Fruit fly (Drosophila melanogaster): ENCODE results near the gene Phf5a.
A peak's percentile ranks its signal among the peaks of the same experiment; 100 is the strongest.

Gene Phf5a

DNA sequence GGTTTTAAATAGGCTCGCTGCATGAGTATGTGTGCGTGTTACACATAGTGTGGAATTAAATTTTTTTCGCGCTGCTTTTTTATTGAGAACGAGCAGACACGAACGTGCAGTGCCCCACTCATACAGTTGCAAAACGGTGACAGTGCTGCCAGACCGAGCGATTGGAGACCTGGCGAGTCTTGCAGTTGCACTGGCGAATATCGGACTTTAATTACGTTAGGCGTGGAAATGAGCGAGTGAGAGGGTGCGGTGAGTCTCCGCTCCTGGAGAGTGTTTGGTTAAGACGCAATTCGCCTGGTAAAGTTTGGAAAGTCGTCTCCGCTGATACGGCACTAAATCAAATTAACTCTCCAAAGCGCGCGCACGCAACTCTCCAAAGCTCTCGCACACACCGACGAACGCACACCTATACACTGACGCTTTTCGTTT, 9.3 kb downstream of the Phf5a start (continued):
- TF ChIP-seq Pdp1 (GFP tag; optimal IDR thresholded peaks at IDR 0.05) (peak in 1 of 2 experiments; percentile 35), stc (GFP tag; IDR thresholded peaks at IDR 0.05) (no peak), kah (GFP tag; optimal IDR thresholded peaks at IDR 0.05) (no peak), otp (GFP tag; IDR thresholded peaks at IDR 0.05) (0 out of 3 replicates have a peak, but pooled peaks have one; percentile 36), Sin3A (optimal IDR thresholded peaks at IDR 0.05) (no peak), hkb (optimal IDR thresholded peaks at IDR 0.05) (peak; percentile 5), hkb (GFP tag; IDR thresholded peaks at IDR 0.05) (no peak), zfh2 (GFP tag; optimal IDR thresholded peaks at IDR 0.05) (no peak), CG34422 (GFP tag; IDR thresholded peaks at IDR 0.05) (peak; percentile 45; the same call in 1 of the 3 replicates), C15 (GFP tag; IDR thresholded peaks at IDR 0.05) (no peak), ken (GFP tag; IDR thresholded peaks at IDR 0.05) (no peak), sim (GFP tag; IDR thresholded peaks at IDR 0.05) (no peak), zf30C (GFP tag; optimal IDR thresholded peaks at IDR 0.05) (no peak), wek (GFP tag; optimal IDR thresholded peaks at IDR 0.05) (no peak), ewg (GFP tag; optimal IDR thresholded peaks at IDR 0.05) (no peak), nerfin-2 (GFP tag; IDR thresholded peaks at IDR 0.05; ENCODE audit: partially characterized antibody) (no peak), p53 (GFP tag; optimal IDR thresholded peaks at IDR 0.05) (peak; percentile 59), danr (GFP tag; IDR thresholded peaks at IDR 0.05) (no peak), CG1024 (GFP tag; IDR thresholded peaks at IDR 0.05) (no peak), Myb (GFP tag; optimal IDR thresholded peaks at IDR 0.05) (no peak), CG1233 (GFP tag; optimal IDR thresholded peaks at IDR 0.05) (no peak), CG3995 (GFP tag; optimal IDR thresholded peaks at IDR 0.05) (no peak), dmrt99B (tag; optimal IDR thresholded peaks at IDR 0.05) (no peak), CG14441 (GFP tag; IDR thresholded peaks at IDR 0.05) (no peak), mirr (GFP tag; optimal IDR thresholded peaks at IDR 0.05) (no peak), HmgD (GFP tag; optimal IDR thresholded peaks at IDR 0.05) (peak; percentile 28), CG3281 (GFP tag; optimal IDR thresholded peaks at IDR 0.05) (no peak), CG2712 (tag; optimal IDR thresholded peaks at IDR 0.05) (no peak), row (GFP tag; IDR thresholded peaks at IDR 0.05) (peak; percentile 22; the same call in 1 of the 3 replicates), chif (GFP tag; optimal IDR thresholded peaks at IDR 0.05) (no peak), CG15696 (tag; optimal IDR thresholded peaks at IDR 0.05) (no peak), NC2α (GFP tag; optimal IDR thresholded peaks at IDR 0.05) (no peak), slou (GFP tag; optimal IDR thresholded peaks at IDR 0.05) (no peak), ara (GFP tag; IDR thresholded peaks at IDR 0.05) (no peak), HLH4C (GFP tag; IDR thresholded peaks at IDR 0.05; ENCODE audit: partially characterized antibody) (no peak), corto (GFP tag; optimal IDR thresholded peaks at IDR 0.05) (no peak), Asciz (GFP tag; optimal IDR thresholded peaks at IDR 0.05) (no peak), CG4360 (GFP tag; IDR thresholded peaks at IDR 0.05) (no peak), dm (GFP tag; optimal IDR thresholded peaks at IDR 0.05) (peak; percentile 51), MTF-1 (GFP tag; optimal IDR thresholded peaks at IDR 0.05; ENCODE audit: borderline replicate concordance) (no peak), hb (GFP tag; IDR thresholded peaks at IDR 0.05; ENCODE audit: partially characterized antibody) (no peak), CG4854 (GFP tag; optimal IDR thresholded peaks at IDR 0.05) (no peak), br (optimal IDR thresholded peaks at IDR 0.05) (no peak), Lim3 (GFP tag; IDR thresholded peaks at IDR 0.05) (no peak), CG10431 (GFP tag; optimal IDR thresholded peaks at IDR 0.05) (no peak), CG10959 (GFP tag; IDR thresholded peaks at IDR 0.05) (no peak), Neu2 (GFP tag; optimal IDR thresholded peaks at IDR 0.05; ENCODE audit: borderline replicate concordance) (no peak), yki (optimal IDR thresholded peaks at IDR 0.05) (no peak), h (optimal IDR thresholded peaks at IDR 0.05) (no peak), CG18476 (GFP tag; optimal IDR thresholded peaks at IDR 0.05) (no peak), gsb-n (tag; optimal IDR thresholded peaks at IDR 0.05) (peak; percentile 47), odd (GFP tag; optimal IDR thresholded peaks at IDR 0.05) (no peak), CG18619 (GFP tag; optimal IDR thresholded peaks at IDR 0.05) (no peak), CG7928 (GFP tag; optimal IDR thresholded peaks at IDR 0.05) (no peak)
